Fruit fly (Drosophila melanogaster) whole organism, adult: Measurements from ENCODE around the gene kek6.

Experiments
- CG11617 ChIP-seq: fragments of 200-800 bp; sonication (Bioruptor generic); optimal IDR thresholded peaks from 2 replicates; lab custom pipeline; 2017; ENCODE audit warnings: mild to moderate bottlenecking, missing biosample characterization, missing genetic modification reagents, missing genetic modification characterization
- CG7101 ChIP-seq: fragments of 200-800 bp; sonication (Bioruptor generic); optimal IDR thresholded peaks from 2 replicates; lab custom pipeline; 2018; ENCODE audit warnings: missing biosample characterization, mild to moderate bottlenecking, missing genetic modification characterization, moderate library complexity
- Clk ChIP-seq: fragments of 200-800 bp; sonication (Bioruptor generic); optimal IDR thresholded peaks from 2 replicates; lab custom pipeline; 2017; ENCODE audit warnings: missing biosample characterization, missing genetic modification characterization
- Crg-1 ChIP-seq: fragments of 200-800 bp; sonication (Bioruptor generic); optimal IDR thresholded peaks from 2 replicates; lab custom pipeline; 2016; ENCODE audit warnings: missing biosample characterization, missing genetic modification characterization
- cnc ChIP-seq, 2 experiments: fragments of >200 bp; optimal IDR thresholded peaks; 2 replicates each; lab custom pipeline; 2017
- kay ChIP-seq: fragments of 200-800 bp; sonication (Bioruptor generic); peaks from one replicate; lab custom pipeline; 2016; ENCODE audit warnings: missing biosample characterization, missing genetic modification characterization, borderline replicate concordance
- tj ChIP-seq: fragments of 200-800 bp; sonication (Bioruptor generic); optimal IDR thresholded peaks from 3 replicates; lab custom pipeline; 2017; ENCODE audit warnings: missing biosample characterization, mild to moderate bottlenecking, missing genetic modification characterization, moderate library complexity

DNA sequence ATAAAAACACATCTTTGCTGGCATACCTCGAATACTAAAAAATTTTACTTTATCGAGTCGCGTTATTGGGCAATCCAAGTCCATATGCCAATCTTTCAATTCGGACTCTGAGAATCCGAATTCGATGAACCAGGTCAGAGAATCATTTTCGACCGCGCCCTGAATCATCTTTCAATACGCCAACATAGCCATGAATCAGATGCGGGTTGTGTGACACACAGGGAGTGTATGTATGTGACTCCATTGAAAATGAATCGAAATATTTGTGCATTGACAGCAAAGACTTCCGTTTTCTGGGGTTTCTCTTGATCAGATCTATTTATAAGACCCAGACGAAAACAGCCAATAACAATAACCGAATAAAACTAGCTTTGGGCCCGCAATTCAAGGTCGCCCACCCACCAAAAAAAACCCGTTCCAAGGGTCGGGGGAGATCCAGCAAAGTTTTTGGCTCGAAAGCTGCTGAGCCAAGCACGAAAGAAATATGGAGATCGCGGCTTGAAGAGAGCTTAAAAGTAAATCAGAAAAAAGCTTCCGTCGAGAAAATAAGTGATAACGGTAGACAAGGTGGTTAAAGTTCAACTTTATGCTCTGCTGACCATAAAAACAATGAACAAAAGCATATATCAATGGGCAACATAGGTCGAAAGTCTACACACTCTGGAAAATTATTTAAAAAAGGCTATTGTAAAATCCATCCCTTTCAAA is 17.4 kb upstream of the kek6 start:
- peak; percentile 69 for TF ChIP-seq tj (GFP tag; lab: Kevin White, UChicago)
- no peak for TF ChIP-seq CG11617
- no peak for TF ChIP-seq kay (GFP tag; lab: Kevin White, UChicago)
- TF ChIP-seq cnc (optimal IDR thresholded peaks at IDR 0.05; lab: Kevin White, UChicago): no peak
- TF ChIP-seq Clk (GFP tag; lab: Kevin White, UChicago): no peak
- no peak for TF ChIP-seq Crg-1 (GFP tag; lab: Kevin White, UChicago)
- no peak for TF ChIP-seq CG7101 (tag; lab: Kevin White, UChicago)
